Worm (Caenorhabditis elegans): ENCODE measurements around the gene Y53F4B.1.

Gene Y53F4B.1

ce11 chrII:14959273-14959672 lies 1.3 kb upstream of the Y53F4B.1 start:
- TF ChIP-seq T20F7.1 (GFP tag; optimal IDR thresholded peaks at IDR 0.05): no peak
- TF ChIP-seq daf-16 (GFP tag; optimal IDR thresholded peaks at IDR 0.05): no peak
- TF ChIP-seq daf-16 (tag; optimal IDR thresholded peaks at IDR 0.05): peak; percentile 84
- no peak for TF ChIP-seq ctbp-1 (GFP tag; IDR thresholded peaks at IDR 0.05)
- TF ChIP-seq arid-1 (GFP tag; conservative IDR thresholded peaks at IDR 0.05): no peak
- TF ChIP-seq pqm-1 (tag; optimal IDR thresholded peaks at IDR 0.05): peak; percentile 64
- TF ChIP-seq dmd-6 (GFP tag; IDR thresholded peaks at IDR 0.05): peak; percentile 36; the same call in 1 of the 2 replicates
- no peak for TF ChIP-seq nhr-6 (tag; optimal IDR thresholded peaks at IDR 0.05)
- TF ChIP-seq attf-4 (tag; optimal IDR thresholded peaks at IDR 0.05): no peak
- TF ChIP-seq dve-1 (tag; optimal IDR thresholded peaks at IDR 0.05; ENCODE audit: insufficient read depth): peak; percentile 41
- TF ChIP-seq lin-13 (GFP tag; optimal IDR thresholded peaks at IDR 0.05): no peak
- TF ChIP-seq nhr-28 (tag; optimal IDR thresholded peaks at IDR 0.05): peak; percentile 95
- TF ChIP-seq nhr-77 (tag; optimal IDR thresholded peaks at IDR 0.05): peak; percentile 89
- TF ChIP-seq php-3 (GFP tag; IDR thresholded peaks at IDR 0.05): peak; percentile 72; the same call in 1 of the 2 replicates
- no peak for TF ChIP-seq D1046.2 (GFP tag; IDR thresholded peaks at IDR 0.05)
- no peak for TF ChIP-seq zag-1 (tag; optimal IDR thresholded peaks at IDR 0.05)
- TF ChIP-seq hlh-11 (tag; optimal IDR thresholded peaks at IDR 0.05): peak; percentile 44
- no peak for TF ChIP-seq F10B5.3 (tag; optimal IDR thresholded peaks at IDR 0.05)
- no peak for TF ChIP-seq R02D3.7 (tag; optimal IDR thresholded peaks at IDR 0.05)

- TF ChIP-seq nhr-42 (GFP tag; IDR thresholded peaks at IDR 0.05): peak; percentile 43; the same call in 1 of the 2 replicates
- no peak for TF ChIP-seq daf-19 (GFP tag; conservative IDR thresholded peaks at IDR 0.05)
- no peak for TF ChIP-seq madf-5 (GFP tag; IDR thresholded peaks at IDR 0.05)
- TF ChIP-seq ceh-28 (tag; optimal IDR thresholded peaks at IDR 0.05): peak; percentile 94
These were observed 5.4 kb downstream of the Y53F4B.1 start for ce11 chrII:14952464-14953064.

ce11 chrII:14946545-14946944 lies 11.5 kb downstream of the Y53F4B.1 start:
- TF ChIP-seq attf-4 (tag; optimal IDR thresholded peaks at IDR 0.05) (no peak), nhr-42 (GFP tag; IDR thresholded peaks at IDR 0.05) (peak; percentile 67; the same call in 1 of the 2 replicates), daf-16 (GFP tag; optimal IDR thresholded peaks at IDR 0.05) (no peak), daf-16 (tag; optimal IDR thresholded peaks at IDR 0.05) (no peak), madf-5 (GFP tag; IDR thresholded peaks at IDR 0.05) (no peak), fkh-10 (GFP tag; optimal IDR thresholded peaks at IDR 0.05) (peak; percentile 19), aha-1 (tag) (peak; percentile 39), cey-2 (tag; optimal IDR thresholded peaks at IDR 0.05; ENCODE audit: borderline replicate concordance, insufficient read depth) (no peak)

ce11 chrII:14945518-14945917 lies 12.5 kb downstream of the Y53F4B.1 start:
- TF ChIP-seq lin-15B (tag; optimal IDR thresholded peaks at IDR 0.05): no peak
- no peak for TF ChIP-seq gei-8 (GFP tag; optimal IDR thresholded peaks at IDR 0.05)
- no peak for TF ChIP-seq nhr-102 (tag; optimal IDR thresholded peaks at IDR 0.05)
- TF ChIP-seq nhr-111 (GFP tag; optimal IDR thresholded peaks at IDR 0.05): no peak

DNA sequence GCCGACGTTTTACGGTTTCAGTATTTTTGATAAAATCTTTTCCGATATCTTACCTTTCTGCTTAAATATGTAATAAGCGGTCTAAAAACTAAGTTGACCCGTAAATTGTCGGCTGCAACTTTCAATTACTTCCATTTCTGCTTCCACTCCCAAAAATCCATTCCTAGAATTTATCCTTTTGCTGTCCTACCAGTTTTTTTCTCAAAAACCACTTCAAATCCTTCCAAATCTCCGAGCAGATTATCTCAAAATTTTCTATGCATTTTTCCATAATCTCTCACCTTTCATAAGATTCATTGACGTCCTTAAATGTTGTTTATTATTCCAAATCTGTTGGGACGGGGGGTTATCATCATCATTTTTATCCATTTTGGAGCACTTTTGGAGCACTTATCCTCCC lies 17.0 kb downstream of the Y53F4B.1 start:
- TF ChIP-seq F26F4.8 (GFP tag; conservative IDR thresholded peaks at IDR 0.05) (no peak), tag-97 (GFP tag; IDR thresholded peaks at IDR 0.05) (no peak), aha-1 (tag) (no peak), dve-1 (tag; optimal IDR thresholded peaks at IDR 0.05; ENCODE audit: insufficient read depth) (no peak), cey-2 (tag; optimal IDR thresholded peaks at IDR 0.05; ENCODE audit: borderline replicate concordance, insufficient read depth) (no peak), T26A8.4 (GFP tag; IDR thresholded peaks at IDR 0.05) (no peak), Y48G9A.11 (GFP tag; IDR thresholded peaks at IDR 0.05) (no peak), daf-12 (tag; optimal IDR thresholded peaks at IDR 0.05) (no peak), hif-1 (tag; optimal IDR thresholded peaks at IDR 0.05) (no peak), R02D3.7 (tag; optimal IDR thresholded peaks at IDR 0.05) (no peak)
